Fruit fly (Drosophila melanogaster): Measurements from ENCODE around the gene AIF.
A peak's percentile ranks its signal among the peaks of the same experiment; 100 is the strongest.

Gene AIF

DNA sequence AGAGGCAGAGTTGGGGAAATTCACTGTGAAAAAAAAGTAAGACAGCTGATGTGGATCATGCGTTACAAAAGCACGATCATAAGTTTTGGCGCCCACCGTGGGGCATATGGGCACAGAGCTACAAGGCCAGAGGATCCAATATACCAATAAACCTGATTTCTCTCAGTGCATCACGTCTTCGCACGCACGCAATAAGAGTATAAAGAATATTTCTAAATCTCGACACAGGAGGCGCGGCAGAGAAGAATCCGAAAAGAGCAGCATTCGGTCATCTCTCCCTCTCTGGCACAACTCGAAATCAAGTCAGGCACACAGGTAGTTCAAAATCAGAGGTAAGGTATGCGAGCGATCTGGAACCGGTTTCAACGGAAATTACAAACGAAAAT is 12.0 kb downstream of the AIF start (continued):
- TF ChIP-seq CG11456 (GFP tag; IDR thresholded peaks at IDR 0.05) (peak; percentile 86), maf-S (GFP tag; optimal IDR thresholded peaks at IDR 0.05) (peak; percentile 63), CG18262 (tag; optimal IDR thresholded peaks at IDR 0.05) (peak; percentile 93), zf30C (GFP tag; optimal IDR thresholded peaks at IDR 0.05) (peak; percentile 98), sqz (GFP tag; optimal IDR thresholded peaks at IDR 0.05) (peak; percentile 79), Sry-δ (GFP tag; optimal IDR thresholded peaks at IDR 0.05) (peak; percentile 39), Sry-β (GFP tag; optimal IDR thresholded peaks at IDR 0.05) (peak; percentile 58), CG1603 (tag; optimal IDR thresholded peaks at IDR 0.05) (peak; percentile 94), CG15601 (tag; optimal IDR thresholded peaks at IDR 0.05) (peak; percentile 86), CG4820 (GFP tag; optimal IDR thresholded peaks at IDR 0.05) (peak; percentile 89), CG33213 (GFP tag; optimal IDR thresholded peaks at IDR 0.05) (peak; percentile 72), Tbp (GFP tag; optimal IDR thresholded peaks at IDR 0.05) (no peak), CG1602 (GFP tag; optimal IDR thresholded peaks at IDR 0.05) (peak; percentile 84), HmgZ (tag; optimal IDR thresholded peaks at IDR 0.05) (peak; percentile 61), wek (GFP tag; optimal IDR thresholded peaks at IDR 0.05) (peak; percentile 65), CG16863 (GFP tag; optimal IDR thresholded peaks at IDR 0.05) (peak; percentile 95), CG30403 (GFP tag; optimal IDR thresholded peaks at IDR 0.05) (peak; percentile 84), dm (GFP tag; optimal IDR thresholded peaks at IDR 0.05) (peak; percentile 85), CG4707 (GFP tag; optimal IDR thresholded peaks at IDR 0.05) (peak; percentile 81), CG3995 (GFP tag; optimal IDR thresholded peaks at IDR 0.05) (peak; percentile 40), CG30431 (GFP tag; optimal IDR thresholded peaks at IDR 0.05) (peak; percentile 95), pnt (GFP tag; optimal IDR thresholded peaks at IDR 0.05) (peak; percentile 92), CG8765 (GFP tag; IDR thresholded peaks at IDR 0.05) (peak; percentile 97), Sox102F (GFP tag; optimal IDR thresholded peaks at IDR 0.05) (peak; percentile 89), CG8359 (GFP tag; optimal IDR thresholded peaks at IDR 0.05; ENCODE audit: borderline replicate concordance) (peak; percentile 77), CG5953 (GFP tag; IDR thresholded peaks at IDR 0.05) (peak; percentile 87), CG31388 (GFP tag; optimal IDR thresholded peaks at IDR 0.05) (peak; percentile 59), Adf1 (GFP tag; IDR thresholded peaks at IDR 0.05) (peak; percentile 10; the same call in 1 of the 2 replicates), wdn (GFP tag; IDR thresholded peaks at IDR 0.05) (peak; percentile 78), CG11093 (GFP tag; IDR thresholded peaks at IDR 0.05) (peak; percentile 88), Hr3 (GFP tag; optimal IDR thresholded peaks at IDR 0.05) (peak; percentile 88), CG6689 (GFP tag; IDR thresholded peaks at IDR 0.05) (peak; percentile 92), Meics (GFP tag; optimal IDR thresholded peaks at IDR 0.05) (peak; percentile 64), Stat92E (GFP tag; optimal IDR thresholded peaks at IDR 0.05) (peak in 1 of 3 experiments; percentile 81), CG42726 (GFP tag; IDR thresholded peaks at IDR 0.05; ENCODE audit: partially characterized antibody) (peak; percentile 6; the same call in 1 of the 2 replicates), CG11695 (GFP tag; IDR thresholded peaks at IDR 0.05) (peak; percentile 85), CG3163 (GFP tag; optimal IDR thresholded peaks at IDR 0.05) (peak; percentile 84), lab (GFP tag; optimal IDR thresholded peaks at IDR 0.05) (peak; percentile 84), Sox100B (GFP tag; optimal IDR thresholded peaks at IDR 0.05) (peak; percentile 77), cato (GFP tag; optimal IDR thresholded peaks at IDR 0.05; ENCODE audit: borderline replicate concordance) (peak; percentile 72), crol (GFP tag; IDR thresholded peaks at IDR 0.05) (peak; percentile 74), CG17568 (GFP tag; optimal IDR thresholded peaks at IDR 0.05) (peak; percentile 73), CG6813 (GFP tag; optimal IDR thresholded peaks at IDR 0.05) (peak; percentile 90), Fer3 (tag; optimal IDR thresholded peaks at IDR 0.05) (peak; percentile 73), CG12391 (tag; optimal IDR thresholded peaks at IDR 0.05) (peak; percentile 91), pan (optimal IDR thresholded peaks at IDR 0.05) (no peak), pan (GFP tag; optimal IDR thresholded peaks at IDR 0.05 in 1 of 2, IDR thresholded peaks at IDR 0.05 in 1 of 2) (peak in 1 of 2 experiments; percentile 91), chm (GFP tag; IDR thresholded peaks at IDR 0.05) (peak; percentile 98), CG13775 (GFP tag; optimal IDR thresholded peaks at IDR 0.05) (peak; percentile 91), Ada2b (GFP tag; IDR thresholded peaks at IDR 0.05) (peak; percentile 80), run (tag; optimal IDR thresholded peaks at IDR 0.05) (no peak)
